Worm (Caenorhabditis elegans) whole organism, L2 larva: ENCODE data around the gene C45H4.18.

Experiments used
- C34F6.9 ChIP-seq: fragments of 150-350 bp; optimal IDR thresholded peaks from 2 replicates; lab custom pipeline; 2014; ENCODE audit warnings: missing biosample characterization, missing genetic modification characterization
- F13H6.1 ChIP-seq: sonication (generic microtip); optimal IDR thresholded peaks from 2 replicates; lab custom pipeline; 2016; ENCODE audit warnings: missing genetic modification characterization, missing compliant biosample characterization
- R02D3.7 ChIP-seq: fragments of 150-350 bp; optimal IDR thresholded peaks from 2 replicates; lab custom pipeline; 2014; ENCODE audit warnings: missing biosample characterization, missing genetic modification characterization
- Y55F3AM.14 ChIP-seq: fragments of 200-800 bp; sonication (Bioruptor generic); optimal IDR thresholded peaks from 2 replicates; lab custom pipeline; 2018; ENCODE audit warnings: mild to moderate bottlenecking, missing genetic modification characterization, missing compliant biosample characterization
- ZK546.5 ChIP-seq: sonication (generic microtip); optimal IDR thresholded peaks from 2 replicates; lab custom pipeline; 2017; ENCODE audit warnings: missing biosample characterization, missing genetic modification characterization
- alr-1 ChIP-seq: fragments of 150-350 bp; optimal IDR thresholded peaks from 2 replicates; lab custom pipeline; 2014; ENCODE audit warnings: missing biosample characterization, missing genetic modification characterization
- aly-2 ChIP-seq: fragments of 150-350 bp; optimal IDR thresholded peaks from 2 replicates; lab custom pipeline; 2014; ENCODE audit warnings: missing biosample characterization, missing genetic modification characterization
- ama-1 ChIP-seq: fragments of 150-350 bp; optimal IDR thresholded peaks from 2 replicates; lab custom pipeline; 2018; ENCODE audit warnings: inconsistent platforms
- blmp-1 ChIP-seq: sonication (generic microtip); optimal IDR thresholded peaks from 2 replicates; lab custom pipeline; 2017; ENCODE audit warnings: missing genetic modification characterization, mild to moderate bottlenecking, missing compliant biosample characterization, antibody characterized with exemption, moderate library complexity; ENCODE audit not compliant: insufficient read depth
- ceh-16 ChIP-seq: fragments of 150-350 bp; optimal IDR thresholded peaks from 2 replicates; lab custom pipeline; 2014; ENCODE audit warnings: missing biosample characterization, missing genetic modification characterization
- ceh-82 ChIP-seq: fragments of 150-350 bp; optimal IDR thresholded peaks from 2 replicates; lab custom pipeline; 2014; ENCODE audit warnings: missing biosample characterization, missing genetic modification characterization
- crh-2 ChIP-seq: sonication (generic microtip); optimal IDR thresholded peaks from 2 replicates; lab custom pipeline; 2017; ENCODE audit warnings: missing biosample characterization, missing genetic modification characterization
- dmd-4 ChIP-seq: sonication (generic microtip); optimal IDR thresholded peaks from 2 replicates; lab custom pipeline; 2017; ENCODE audit warnings: missing biosample characterization, missing genetic modification characterization
- egl-27 ChIP-seq: sonication (generic microtip); optimal IDR thresholded peaks from 3 replicates; lab custom pipeline; 2017; ENCODE audit warnings: missing biosample characterization, missing genetic modification reagents, missing genetic modification characterization
- elt-1 ChIP-seq: fragments of 150-350 bp; optimal IDR thresholded peaks from 2 replicates; lab custom pipeline; 2014; ENCODE audit warnings: missing biosample characterization, missing genetic modification characterization
- elt-3 ChIP-seq: sonication (generic microtip); optimal IDR thresholded peaks from 2 replicates; lab custom pipeline; 2017; ENCODE audit warnings: missing biosample characterization, missing genetic modification characterization
- fos-1 ChIP-seq: fragments of 150-350 bp; optimal IDR thresholded peaks from 2 replicates; lab custom pipeline; 2014; ENCODE audit warnings: missing biosample characterization, missing genetic modification characterization
- gmeb-1 ChIP-seq: fragments of 150-350 bp; optimal IDR thresholded peaks from 2 replicates; lab custom pipeline; 2014; ENCODE audit warnings: missing biosample characterization, missing genetic modification characterization
- lin-11 ChIP-seq: fragments of 150-350 bp; sonication (generic microtip); optimal IDR thresholded peaks from 2 replicates; lab custom pipeline; 2014; ENCODE audit warnings: missing biosample characterization, missing genetic modification characterization, inconsistent platforms, mixed read lengths
- lin-13 ChIP-seq: fragments of 150-350 bp; optimal IDR thresholded peaks from 2 replicates; lab custom pipeline; 2014; ENCODE audit warnings: missing biosample characterization, missing genetic modification reagents, missing genetic modification characterization
- lin-39 ChIP-seq: fragments of 150-350 bp; optimal IDR thresholded peaks from 2 replicates; lab custom pipeline; 2014; ENCODE audit warnings: missing biosample characterization, missing genetic modification reagents, missing genetic modification characterization
- lsy-2 ChIP-seq, 2 experiments: fragments of 150-350 bp in 1 of 2; sonication (generic microtip) in 1 of 2; optimal IDR thresholded peaks; 2 replicates each; lab custom pipeline; 2014 to 2017; ENCODE audit warnings: missing biosample characterization in 2 of 2, missing genetic modification characterization in 2 of 2
- mab-5 ChIP-seq: fragments of 150-350 bp; optimal IDR thresholded peaks from 2 replicates; lab custom pipeline; 2014; ENCODE audit warnings: missing biosample characterization, missing genetic modification characterization
- mbf-1 ChIP-seq: sonication (generic microtip); optimal IDR thresholded peaks from 2 replicates; lab custom pipeline; 2017; ENCODE audit warnings: missing biosample characterization, missing genetic modification characterization
- mdl-1 ChIP-seq, 2 experiments: fragments of 150-350 bp in 1 of 2; sonication (generic microtip) in 1 of 2; optimal IDR thresholded peaks; 2 replicates each; lab custom pipeline; 2017; ENCODE audit warnings: missing biosample characterization in 2 of 2, missing genetic modification characterization in 2 of 2
- nhr-11 ChIP-seq: fragments of 150-350 bp; optimal IDR thresholded peaks from 2 replicates; lab custom pipeline; 2014; ENCODE audit warnings: missing biosample characterization, missing genetic modification characterization
- nhr-12 ChIP-seq: fragments of 150-350 bp; optimal IDR thresholded peaks from 2 replicates; lab custom pipeline; 2014; ENCODE audit warnings: missing biosample characterization, missing genetic modification characterization
- nhr-129 ChIP-seq: fragments of 150-350 bp; optimal IDR thresholded peaks from 2 replicates; lab custom pipeline; 2014; ENCODE audit warnings: missing biosample characterization, missing genetic modification characterization
- nhr-21 ChIP-seq: fragments of 150-350 bp; optimal IDR thresholded peaks from 2 replicates; lab custom pipeline; 2014; ENCODE audit warnings: missing biosample characterization, missing genetic modification characterization
- nhr-23 ChIP-seq: fragments of 150-350 bp; optimal IDR thresholded peaks from 2 replicates; lab custom pipeline; 2014; ENCODE audit warnings: missing biosample characterization, missing genetic modification reagents, missing genetic modification characterization
- nhr-237 ChIP-seq: fragments of 150-350 bp; optimal IDR thresholded peaks from 2 replicates; lab custom pipeline; 2014; ENCODE audit warnings: missing biosample characterization, missing genetic modification characterization
- nhr-25 ChIP-seq: fragments of 150-350 bp; sonication (generic microtip); optimal IDR thresholded peaks from 3 replicates; lab custom pipeline; 2014; ENCODE audit warnings: missing biosample characterization, missing genetic modification characterization
- nhr-6 ChIP-seq: fragments of 150-350 bp; optimal IDR thresholded peaks from 2 replicates; lab custom pipeline; 2014; ENCODE audit warnings: missing biosample characterization, missing genetic modification characterization
- nhr-77 ChIP-seq: fragments of 150-350 bp; optimal IDR thresholded peaks from 2 replicates; lab custom pipeline; 2014; ENCODE audit warnings: missing biosample characterization, missing genetic modification characterization
- peb-1 ChIP-seq: fragments of 150-350 bp; optimal IDR thresholded peaks from 2 replicates; lab custom pipeline; 2014; ENCODE audit warnings: missing biosample characterization, missing genetic modification characterization
- sem-4 ChIP-seq: fragments of 150-350 bp; optimal IDR thresholded peaks from 2 replicates; lab custom pipeline; 2014; ENCODE audit warnings: missing biosample characterization, missing genetic modification reagents, missing genetic modification characterization
- sma-3 ChIP-seq: sonication (generic microtip); optimal IDR thresholded peaks from 2 replicates; lab custom pipeline; 2016; ENCODE audit warnings: missing genetic modification reagents, missing genetic modification characterization, missing compliant biosample characterization
- sma-9 ChIP-seq, 2 experiments: fragments of 150-350 bp in 1 of 2; sonication (generic microtip) in 1 of 2; optimal IDR thresholded peaks; 2 replicates each; lab custom pipeline; 2014 to 2016; ENCODE audit warnings: missing genetic modification characterization in 2 of 2, mild to moderate bottlenecking in 1 of 2, missing biosample characterization in 1 of 2, missing compliant biosample characterization in 1 of 2, missing genetic modification reagents in 1 of 2, moderate library complexity in 1 of 2
- unc-39 ChIP-seq: fragments of 150-350 bp; optimal IDR thresholded peaks from 2 replicates; lab custom pipeline; 2014; ENCODE audit warnings: missing biosample characterization, missing genetic modification characterization
- unc-55 ChIP-seq: fragments of 150-350 bp; sonication (generic microtip); optimal IDR thresholded peaks from 3 replicates; lab custom pipeline; 2014; ENCODE audit warnings: missing biosample characterization, missing genetic modification reagents, missing genetic modification characterization
- unc-62 ChIP-seq: fragments of 150-350 bp; optimal IDR thresholded peaks from 2 replicates; lab custom pipeline; 2014; ENCODE audit warnings: missing biosample characterization, missing genetic modification reagents, missing genetic modification characterization
- zag-1 ChIP-seq: fragments of 150-350 bp; optimal IDR thresholded peaks from 2 replicates; lab custom pipeline; 2014; ENCODE audit warnings: missing biosample characterization, missing genetic modification characterization
- ztf-1 ChIP-seq: fragments of 200-800 bp; sonication (Bioruptor generic); conservative IDR thresholded peaks from 2 replicates; pipeline ENCODE4 v1.3.6; 2022; ENCODE audit warnings: missing genetic modification characterization, missing compliant biosample characterization
- ztf-11 ChIP-seq: sonication (generic microtip); optimal IDR thresholded peaks from 2 replicates; lab custom pipeline; 2017; ENCODE audit warnings: missing biosample characterization, missing genetic modification characterization
- ztf-4 ChIP-seq: fragments of 150-350 bp; optimal IDR thresholded peaks from 2 replicates; lab custom pipeline; 2014; ENCODE audit warnings: missing biosample characterization, missing genetic modification characterization

C45H4.18 gene

ce11 chrV:2135323-2135722 lies 40.0 kb upstream of the C45H4.18 start:
- TF ChIP-seq sma-3: no peak
- no peak for TF ChIP-seq gmeb-1
- TF ChIP-seq nhr-23 (tag; lab: Kevin White, UChicago): no peak
- TF ChIP-seq ztf-11 (tag; lab: Kevin White, UChicago): no peak
- TF ChIP-seq blmp-1 (tag; lab: Kevin White, UChicago): no peak
- TF ChIP-seq unc-62 (GFP tag; lab: Kevin White, UChicago): no peak
- peak in 1 of 2 experiments; percentile 11 for TF ChIP-seq lsy-2 (tag; optimal IDR thresholded peaks at IDR 0.05; lab: Kevin White, UChicago)
- TF ChIP-seq crh-2 (tag; lab: Kevin White, UChicago): no peak
- TF ChIP-seq C34F6.9: peak; percentile 24
- no peak for TF ChIP-seq elt-1 (tag; lab: Kevin White, UChicago)
- peak; percentile 71 for TF ChIP-seq sma-9 (GFP tag; optimal IDR thresholded peaks at IDR 0.05; lab: Kevin White, UChicago)
- no peak for TF ChIP-seq sma-9 (tag; optimal IDR thresholded peaks at IDR 0.05; lab: Kevin White, UChicago)
- no peak for TF ChIP-seq peb-1 (tag; lab: Kevin White, UChicago)
- TF ChIP-seq mdl-1 (tag; optimal IDR thresholded peaks at IDR 0.05; lab: Kevin White, UChicago): peak; percentile 20 to 44
- TF ChIP-seq sem-4 (tag; lab: Kevin White, UChicago): no peak
- TF ChIP-seq fos-1: peak; percentile 42
- peak; percentile 87 for TF ChIP-seq nhr-129 (tag; lab: Kevin White, UChicago)
- TF ChIP-seq F13H6.1 (tag; lab: Kevin White, UChicago): peak; percentile 36
- TF ChIP-seq unc-55: no peak
- TF ChIP-seq unc-39 (tag; lab: Kevin White, UChicago): no peak
- TF ChIP-seq elt-3 (tag; lab: Kevin White, UChicago): no peak
- no peak for TF ChIP-seq mab-5 (tag; lab: Kevin White, UChicago)
- no peak for TF ChIP-seq alr-1 (tag; lab: Kevin White, UChicago)
- peak; percentile 3 for TF ChIP-seq nhr-25 (tag; lab: Kevin White, UChicago)
- TF ChIP-seq zag-1 (tag; lab: Kevin White, UChicago): peak; percentile 5
- TF ChIP-seq egl-27 (tag; lab: Kevin White, UChicago): no peak
- peak; percentile 25 for TF ChIP-seq nhr-21
- TF ChIP-seq ztf-1: no peak
- no peak for TF ChIP-seq dmd-4 (tag; lab: Kevin White, UChicago)
- no peak for TF ChIP-seq nhr-6 (tag; lab: Kevin White, UChicago)
- TF ChIP-seq ceh-16 (tag; lab: Kevin White, UChicago): no peak
- TF ChIP-seq lin-11: peak; percentile 31
- no peak for TF ChIP-seq lin-13
- TF ChIP-seq nhr-11 (tag; lab: Kevin White, UChicago): no peak
- no peak for TF ChIP-seq mbf-1 (tag; lab: Kevin White, UChicago)
- no peak for TF ChIP-seq ztf-4 (tag; lab: Kevin White, UChicago)
- TF ChIP-seq nhr-237 (tag; lab: Kevin White, UChicago): no peak
- no peak for TF ChIP-seq lin-39
- no peak for TF ChIP-seq Y55F3AM.14 (GFP tag; lab: Kevin White, UChicago)
- TF ChIP-seq ceh-82 (tag; lab: Kevin White, UChicago): no peak
- no peak for TF ChIP-seq ama-1 (lab: Kevin White, UChicago)
- no peak for TF ChIP-seq ZK546.5 (tag; lab: Kevin White, UChicago)
- no peak for TF ChIP-seq R02D3.7 (tag; lab: Kevin White, UChicago)
- TF ChIP-seq, all 48 proteins: peak for 11

ce11 chrV:2137010-2137409 lies 38.3 kb upstream of the C45H4.18 start:
- TF ChIP-seq ztf-4 (tag; lab: Kevin White, UChicago) (no peak), F13H6.1 (tag; lab: Kevin White, UChicago) (no peak), nhr-237 (tag; lab: Kevin White, UChicago) (no peak), alr-1 (tag; lab: Kevin White, UChicago) (no peak), nhr-25 (tag; lab: Kevin White, UChicago) (no peak), aly-2 (no peak), mbf-1 (tag; lab: Kevin White, UChicago) (no peak), nhr-12 (tag; lab: Kevin White, UChicago) (no peak), nhr-77 (no peak), unc-39 (tag; lab: Kevin White, UChicago) (no peak), egl-27 (tag; lab: Kevin White, UChicago) (no peak), dmd-4 (tag; lab: Kevin White, UChicago) (no peak), R02D3.7 (tag; lab: Kevin White, UChicago) (no peak), nhr-129 (tag; lab: Kevin White, UChicago) (no peak), gmeb-1 (no peak)
- TF ChIP-seq, all 48 proteins: peak for 0
